Worm (Caenorhabditis elegans) whole organism, young adult: Measurements from ENCODE around the gene rab-6.1.

Source experiments
- B0019.2 ChIP-seq: fragments of 200-800 bp; sonication (Bioruptor generic); conservative IDR thresholded peaks from 2 replicates; pipeline ENCODE4 v1.3.6; 2022; ENCODE audit warnings: missing genetic modification reagents, missing genetic modification characterization, missing compliant biosample characterization
- B0261.1 ChIP-seq: sonication (generic microtip); optimal IDR thresholded peaks from 2 replicates; lab custom pipeline; 2016; ENCODE audit warnings: mild to moderate bottlenecking, missing genetic modification characterization, moderate library complexity, missing compliant biosample characterization
- D2030.7 ChIP-seq: fragments of 200-800 bp; sonication (Bioruptor generic); IDR thresholded peaks from 2 replicates; pipeline ENCODE4 v1.3.6; 2022; ENCODE audit warnings: missing genetic modification reagents, missing genetic modification characterization, missing compliant biosample characterization
- F22D6.2 ChIP-seq: sonication (generic microtip); optimal IDR thresholded peaks from 2 replicates; lab custom pipeline; 2016; ENCODE audit warnings: mild to moderate bottlenecking, missing genetic modification characterization, missing compliant biosample characterization
- F37B4.10 ChIP-seq: fragments of 200-800 bp; sonication (Bioruptor generic); IDR thresholded peaks from 2 replicates; pipeline ENCODE4 v1.3.6; 2022; ENCODE audit warnings: missing genetic modification characterization, missing compliant biosample characterization
- K12H6.12 ChIP-seq: fragments of 200-800 bp; sonication (Bioruptor generic); optimal IDR thresholded peaks from 2 replicates; lab custom pipeline; 2018; ENCODE audit warnings: mild to moderate bottlenecking, missing genetic modification characterization, missing compliant biosample characterization
- T07F8.4 ChIP-seq: sonication (generic microtip); optimal IDR thresholded peaks from 2 replicates; lab custom pipeline; 2016; ENCODE audit warnings: mild to moderate bottlenecking, missing genetic modification characterization, moderate library complexity, missing compliant biosample characterization
- Y79H2A.3 ChIP-seq: fragments of 200-800 bp; sonication (Bioruptor generic); conservative IDR thresholded peaks from 2 replicates; pipeline ENCODE4 v1.3.6; 2022; ENCODE audit warnings: missing genetic modification reagents, missing genetic modification characterization, missing compliant biosample characterization
- Y95B8A.8 ChIP-seq: fragments of 200-800 bp; sonication (Bioruptor generic); IDR thresholded peaks from 2 replicates; pipeline ENCODE4 v1.3.6; 2022; ENCODE audit warnings: missing genetic modification reagents, missing genetic modification characterization, missing compliant biosample characterization
- akir-1 ChIP-seq: fragments of 200-800 bp; sonication (Bioruptor generic); optimal IDR thresholded peaks from 2 replicates; lab custom pipeline; 2018; ENCODE audit warnings: mild to moderate bottlenecking, missing genetic modification characterization, moderate library complexity, missing compliant biosample characterization
- atf-7 ChIP-seq: sonication (generic microtip); optimal IDR thresholded peaks from 2 replicates; lab custom pipeline; 2017; ENCODE audit warnings: mild to moderate bottlenecking, missing genetic modification characterization, missing compliant biosample characterization
- attf-3 ChIP-seq: fragments of 200-800 bp; sonication (Bioruptor generic); conservative IDR thresholded peaks from 2 replicates; pipeline ENCODE4 v1.3.6; 2022; ENCODE audit warnings: missing genetic modification reagents, missing genetic modification characterization, missing compliant biosample characterization
- bed-2 ChIP-seq: fragments of 200-800 bp; sonication (Bioruptor generic); IDR thresholded peaks from 2 replicates; pipeline ENCODE4 v1.3.6; 2022; ENCODE audit warnings: missing genetic modification reagents, missing genetic modification characterization, missing compliant biosample characterization
- ccch-3 ChIP-seq: fragments of 200-800 bp; sonication (Bioruptor generic); optimal IDR thresholded peaks from 2 replicates; lab custom pipeline; 2018; ENCODE audit warnings: mild to moderate bottlenecking, missing genetic modification characterization, missing compliant biosample characterization
- cebp-1 ChIP-seq, 2 experiments: fragments of 200-800 bp in 1 of 2; sonication (Bioruptor generic) in 1 of 2; sonication (generic microtip) in 1 of 2; IDR thresholded peaks in 1 of 2; optimal IDR thresholded peaks in 1 of 2; 2 replicates each; pipeline versions ENCODE4 v1.3.6 to Lab custom; 2017 to 2022; ENCODE audit warnings: missing compliant biosample characterization in 2 of 2, missing genetic modification characterization in 2 of 2, mild to moderate bottlenecking in 1 of 2, missing genetic modification reagents in 1 of 2, moderate library complexity in 1 of 2
- ceh-58 ChIP-seq: fragments of 200-800 bp; sonication (Bioruptor generic); IDR thresholded peaks from 2 replicates; pipeline ENCODE4 v1.3.6; 2022; ENCODE audit warnings: missing genetic modification characterization, missing compliant biosample characterization
- ceh-91 ChIP-seq: fragments of 200-800 bp; sonication (Bioruptor generic); IDR thresholded peaks from 2 replicates; pipeline ENCODE4 v1.3.6; 2022; ENCODE audit warnings: missing genetic modification reagents, missing genetic modification characterization, missing compliant biosample characterization
- dpl-1 ChIP-seq: fragments of 150-350 bp; optimal IDR thresholded peaks from 2 replicates; lab custom pipeline; 2014; ENCODE audit warnings: missing biosample characterization, missing genetic modification reagents, missing genetic modification characterization
- efl-1 ChIP-seq: fragments of 150-350 bp; optimal IDR thresholded peaks from 2 replicates; lab custom pipeline; 2014; ENCODE audit warnings: missing biosample characterization, missing genetic modification reagents, missing genetic modification characterization
- ekl-4 ChIP-seq: fragments of 200-800 bp; sonication (Bioruptor generic); IDR thresholded peaks from 2 replicates; pipeline ENCODE4 v1.3.6; 2022; ENCODE audit warnings: missing genetic modification reagents, missing genetic modification characterization, missing compliant biosample characterization
- hlh-26 ChIP-seq: fragments of 200-800 bp; sonication (Bioruptor generic); conservative IDR thresholded peaks from 2 replicates; pipeline ENCODE4 v1.3.6; 2022; ENCODE audit warnings: missing genetic modification reagents, missing genetic modification characterization, missing compliant biosample characterization
- hmg-1.2 ChIP-seq: fragments of 200-800 bp; sonication (Bioruptor generic); IDR thresholded peaks from 2 replicates; pipeline ENCODE4 v1.3.6; 2022; ENCODE audit warnings: missing genetic modification reagents, missing genetic modification characterization, missing compliant biosample characterization
- hsf-1 ChIP-seq: fragments of 200-800 bp; sonication (Bioruptor generic); IDR thresholded peaks from 2 replicates; pipeline ENCODE4 v1.3.6; 2022; ENCODE audit warnings: missing genetic modification reagents, missing genetic modification characterization, missing compliant biosample characterization
- let-526 ChIP-seq: fragments of 200-800 bp; sonication (Bioruptor generic); IDR thresholded peaks from 2 replicates; pipeline ENCODE4 v1.3.6; 2022; ENCODE audit warnings: missing genetic modification reagents, missing genetic modification characterization, missing compliant biosample characterization
- lin-40 ChIP-seq: sonication (generic microtip); optimal IDR thresholded peaks from 2 replicates; lab custom pipeline; 2016; ENCODE audit warnings: missing genetic modification characterization, mild to moderate bottlenecking, missing compliant biosample characterization, missing genotype, missing genetic modification reagents
- lsl-1 ChIP-seq: fragments of 200-800 bp; sonication (Bioruptor generic); optimal IDR thresholded peaks from 2 replicates; lab custom pipeline; 2018; ENCODE audit warnings: mild to moderate bottlenecking, missing genetic modification characterization, moderate library complexity, missing compliant biosample characterization
- madf-10 ChIP-seq: sonication (generic microtip); optimal IDR thresholded peaks from 2 replicates; lab custom pipeline; 2016; ENCODE audit warnings: mild to moderate bottlenecking, missing genetic modification characterization, missing compliant biosample characterization
- mel-28 ChIP-seq: sonication (generic microtip); optimal IDR thresholded peaks from 2 replicates; lab custom pipeline; 2016; ENCODE audit warnings: borderline replicate concordance, mild to moderate bottlenecking, missing genetic modification characterization, missing compliant biosample characterization
- mes-4 ChIP-seq: sonication (generic microtip); optimal IDR thresholded peaks from 2 replicates; lab custom pipeline; 2016; ENCODE audit warnings: missing genotype, missing genetic modification characterization, missing compliant biosample characterization
- nhr-120 ChIP-seq: fragments of 200-800 bp; sonication (Bioruptor generic); IDR thresholded peaks from 2 replicates; pipeline ENCODE4 v1.3.6; 2022; ENCODE audit warnings: missing genetic modification characterization, missing compliant biosample characterization
- nhr-80 ChIP-seq: sonication (generic microtip); optimal IDR thresholded peaks from 2 replicates; lab custom pipeline; 2016; ENCODE audit warnings: missing genetic modification characterization, missing compliant biosample characterization
- nhr-90 ChIP-seq: sonication (generic microtip); optimal IDR thresholded peaks from 2 replicates; lab custom pipeline; 2016; ENCODE audit warnings: missing genotype, mild to moderate bottlenecking, missing genetic modification characterization, missing compliant biosample characterization
- repo-1 ChIP-seq: sonication (generic microtip); optimal IDR thresholded peaks from 2 replicates; lab custom pipeline; 2017; ENCODE audit warnings: mild to moderate bottlenecking, missing genetic modification characterization, missing compliant biosample characterization
- snpc-1.1 ChIP-seq: sonication (generic microtip); optimal IDR thresholded peaks from 2 replicates; lab custom pipeline; 2017; ENCODE audit warnings: missing genetic modification characterization, mild to moderate bottlenecking, missing compliant biosample characterization, antibody characterized with exemption, moderate library complexity, missing genotype, missing genetic modification reagents; ENCODE audit not compliant: insufficient read depth
- snpc-1.3 ChIP-seq: sonication (generic microtip); optimal IDR thresholded peaks from 2 replicates; lab custom pipeline; 2017; ENCODE audit warnings: missing genetic modification characterization, mild to moderate bottlenecking, missing compliant biosample characterization, antibody characterized with exemption, moderate library complexity, missing genotype, missing genetic modification reagents; ENCODE audit not compliant: insufficient read depth
- somi-1 ChIP-seq: fragments of 200-800 bp; sonication (Bioruptor generic); optimal IDR thresholded peaks from 2 replicates; lab custom pipeline; 2018; ENCODE audit warnings: mild to moderate bottlenecking, missing genetic modification characterization, missing compliant biosample characterization
- tbx-9 ChIP-seq: sonication (generic microtip); optimal IDR thresholded peaks from 2 replicates; lab custom pipeline; 2016; ENCODE audit warnings: borderline replicate concordance, missing genetic modification characterization, inconsistent platforms, missing compliant biosample characterization
- unc-130 ChIP-seq: sonication (generic microtip); optimal IDR thresholded peaks from 2 replicates; lab custom pipeline; 2016; ENCODE audit warnings: missing genetic modification reagents, missing genetic modification characterization, missing compliant biosample characterization
- unc-62 ChIP-seq: fragments of 150-350 bp; optimal IDR thresholded peaks from 2 replicates; lab custom pipeline; 2014; ENCODE audit warnings: missing biosample characterization, missing genetic modification reagents, missing genetic modification characterization
- xnd-1 ChIP-seq: sonication (generic microtip); optimal IDR thresholded peaks from 2 replicates; lab custom pipeline; 2016; ENCODE audit warnings: missing genotype, missing genetic modification reagents, missing genetic modification characterization, missing compliant biosample characterization
- zim-3 ChIP-seq: sonication (generic microtip); optimal IDR thresholded peaks from 2 replicates; lab custom pipeline; 2017; ENCODE audit warnings: mild to moderate bottlenecking, missing genetic modification characterization, moderate library complexity, missing compliant biosample characterization
- ztf-6 ChIP-seq: fragments of 200-800 bp; sonication (Bioruptor generic); IDR thresholded peaks from 2 replicates; pipeline ENCODE4 v1.3.6; 2022; ENCODE audit warnings: missing genetic modification reagents, missing genetic modification characterization, missing compliant biosample characterization

Gene rab-6.1

DNA sequence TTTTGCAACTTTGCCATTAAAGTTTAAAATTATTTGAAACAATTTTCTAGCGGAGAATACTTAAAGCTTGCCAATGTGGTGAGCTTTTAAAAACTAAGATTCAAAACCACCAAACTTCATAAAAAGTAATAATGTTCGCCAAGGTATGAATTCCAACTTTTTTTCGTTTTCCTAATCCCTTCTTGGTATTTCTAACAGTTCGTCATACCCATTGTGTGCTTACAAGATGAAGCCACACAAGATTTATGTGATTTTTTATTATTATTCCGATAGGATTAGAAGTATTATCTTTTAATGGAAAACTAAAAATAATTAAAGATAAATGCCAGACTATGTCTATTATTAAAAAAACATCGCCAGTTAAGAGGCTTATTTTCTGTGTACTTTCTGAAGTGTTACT is 17.7 kb downstream of the rab-6.1 start (continued):
- TF ChIP-seq K12H6.12 (tag; lab: Kevin White, UChicago) (no peak), bed-2 (GFP tag; lab: Robert Waterston, UW) (no peak), snpc-1.3 (tag; lab: Kevin White, UChicago) (no peak), mes-4 (tag; lab: Kevin White, UChicago) (no peak), mel-28 (tag; lab: Kevin White, UChicago) (no peak)

DNA sequence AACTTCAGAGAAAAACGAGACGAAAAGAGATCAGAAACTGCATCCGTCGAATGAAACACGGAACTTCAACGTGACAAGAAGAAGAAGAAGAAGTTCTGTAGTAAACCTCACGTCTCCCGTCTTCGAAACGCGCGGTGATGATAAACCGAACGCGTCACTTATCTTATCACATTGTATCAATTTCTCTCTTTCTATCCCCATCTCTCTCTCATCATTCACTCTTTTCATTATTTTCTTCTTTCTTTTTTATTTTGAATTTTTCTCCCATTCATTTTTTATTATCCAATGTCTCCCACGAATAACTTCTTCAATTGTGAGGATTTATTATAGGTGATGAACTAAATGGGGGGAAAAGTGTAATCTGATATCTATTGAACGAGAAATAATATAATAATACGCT is 18.9 kb downstream of the rab-6.1 start:
- peak; percentile 61 for TF ChIP-seq lin-40 (tag; lab: Kevin White, UChicago)
- peak; percentile 73 for TF ChIP-seq somi-1 (GFP tag; lab: Kevin White, UChicago)
- no peak for TF ChIP-seq cebp-1 (GFP tag; IDR thresholded peaks at IDR 0.05; lab: Robert Waterston, UW)
- TF ChIP-seq cebp-1 (tag; optimal IDR thresholded peaks at IDR 0.05; lab: Kevin White, UChicago): peak; percentile 10
- TF ChIP-seq ztf-6 (GFP tag; lab: Robert Waterston, UW): no peak
- TF ChIP-seq, all 124 proteins: peak for 3

DNA sequence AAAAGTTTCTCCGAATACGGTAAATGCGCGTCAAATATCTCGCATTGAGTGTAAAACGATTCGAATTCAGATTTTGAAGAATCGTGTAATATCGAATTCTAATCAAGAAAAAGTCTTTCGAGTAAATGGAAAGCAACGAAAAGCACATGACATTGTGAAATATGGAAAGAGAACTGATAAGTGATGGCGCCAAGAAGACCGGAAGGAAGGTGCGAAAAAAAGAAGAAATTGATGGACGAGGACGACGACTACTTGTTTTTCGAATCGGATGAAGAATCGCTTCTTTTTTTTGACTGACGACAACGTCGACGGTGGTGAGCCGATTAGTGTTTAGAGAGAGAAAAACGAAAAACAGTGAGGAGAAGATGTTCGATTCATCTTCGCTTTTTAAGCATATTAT is 19.8 kb downstream of the rab-6.1 start:
- TF ChIP-seq cebp-1 (GFP tag; IDR thresholded peaks at IDR 0.05; lab: Robert Waterston, UW) (no peak), cebp-1 (tag; optimal IDR thresholded peaks at IDR 0.05; lab: Kevin White, UChicago) (peak; percentile 62), snpc-1.1 (tag; lab: Kevin White, UChicago) (no peak), T07F8.4 (tag; lab: Kevin White, UChicago) (no peak), repo-1 (tag; lab: Kevin White, UChicago) (no peak), snpc-1.3 (tag; lab: Kevin White, UChicago) (no peak), zim-3 (tag; lab: Kevin White, UChicago) (no peak), B0019.2 (no peak), xnd-1 (tag; lab: Kevin White, UChicago) (no peak), nhr-80 (tag; lab: Kevin White, UChicago) (peak; percentile 68), mes-4 (tag; lab: Kevin White, UChicago) (no peak)
- TF ChIP-seq, all 124 proteins: peak for 2

DNA sequence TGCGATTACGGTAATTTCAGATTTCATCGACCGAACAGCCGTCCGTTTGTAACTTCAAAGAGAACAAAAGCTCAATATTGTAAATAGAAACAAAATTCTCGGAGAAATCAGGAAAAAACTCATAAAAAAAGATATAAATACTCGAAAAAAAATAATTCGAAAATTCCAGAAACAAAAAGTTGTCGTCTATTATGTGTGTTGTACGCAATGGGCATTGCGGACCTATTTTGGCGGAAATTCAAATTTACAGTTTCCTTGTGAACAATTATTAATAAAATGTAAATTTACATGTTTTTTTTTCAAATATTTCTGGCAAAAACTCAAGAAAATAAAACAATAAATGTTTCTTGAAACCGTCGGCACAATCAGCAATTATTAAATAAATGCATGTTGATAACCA is 20.3 kb downstream of the rab-6.1 start:
- TF ChIP-seq nhr-90 (tag; lab: Kevin White, UChicago): no peak
- TF ChIP-seq hlh-26 (GFP tag; lab: Robert Waterston, UW): no peak
- no peak for TF ChIP-seq ccch-3 (GFP tag; lab: Kevin White, UChicago)
- no peak for TF ChIP-seq akir-1
- no peak for TF ChIP-seq attf-3 (GFP tag; lab: Robert Waterston, UW)
- no peak for TF ChIP-seq hmg-1.2 (GFP tag; lab: Robert Waterston, UW)
- no peak for TF ChIP-seq ceh-91 (GFP tag; lab: Robert Waterston, UW)
- peak; percentile 31 for TF ChIP-seq lsl-1 (GFP tag; lab: Kevin White, UChicago)
- no peak for TF ChIP-seq Y95B8A.8 (GFP tag; lab: Robert Waterston, UW)
- no peak for TF ChIP-seq F37B4.10 (GFP tag; lab: Robert Waterston, UW)
- TF ChIP-seq B0261.1 (tag; lab: Kevin White, UChicago): no peak
- no peak for TF ChIP-seq ekl-4 (GFP tag; lab: Robert Waterston, UW)
- peak; percentile 92 for TF ChIP-seq hsf-1 (GFP tag; lab: Robert Waterston, UW)
- peak; percentile 58 for TF ChIP-seq efl-1 (GFP tag; lab: Kevin White, UChicago)
- TF ChIP-seq nhr-120 (GFP tag; lab: Robert Waterston, UW): no peak
- TF ChIP-seq unc-62 (GFP tag; lab: Kevin White, UChicago): no peak
- TF ChIP-seq tbx-9 (tag; lab: Kevin White, UChicago): no peak
- no peak for TF ChIP-seq let-526 (GFP tag; lab: Robert Waterston, UW)
- TF ChIP-seq ceh-58: no peak
- no peak for TF ChIP-seq Y79H2A.3
- TF ChIP-seq xnd-1 (tag; lab: Kevin White, UChicago): no peak
- no peak for TF ChIP-seq atf-7 (tag; lab: Kevin White, UChicago)
- TF ChIP-seq unc-130: no peak
- TF ChIP-seq F22D6.2: no peak
- no peak for TF ChIP-seq somi-1 (GFP tag; lab: Kevin White, UChicago)
- peak; percentile 52 for TF ChIP-seq dpl-1 (GFP tag; lab: Kevin White, UChicago)
- TF ChIP-seq madf-10 (tag; lab: Kevin White, UChicago): no peak
- no peak for TF ChIP-seq bed-2 (GFP tag; lab: Robert Waterston, UW)
- TF ChIP-seq D2030.7: peak; percentile 36; the same call in 1 of the 2 replicates
- TF ChIP-seq mes-4 (tag; lab: Kevin White, UChicago): no peak
- no peak for TF ChIP-seq nhr-80 (tag; lab: Kevin White, UChicago)
